Fruit fly (Drosophila melanogaster): ENCODE measurements around the gene CG6793.

CG6793 gene

DNA sequence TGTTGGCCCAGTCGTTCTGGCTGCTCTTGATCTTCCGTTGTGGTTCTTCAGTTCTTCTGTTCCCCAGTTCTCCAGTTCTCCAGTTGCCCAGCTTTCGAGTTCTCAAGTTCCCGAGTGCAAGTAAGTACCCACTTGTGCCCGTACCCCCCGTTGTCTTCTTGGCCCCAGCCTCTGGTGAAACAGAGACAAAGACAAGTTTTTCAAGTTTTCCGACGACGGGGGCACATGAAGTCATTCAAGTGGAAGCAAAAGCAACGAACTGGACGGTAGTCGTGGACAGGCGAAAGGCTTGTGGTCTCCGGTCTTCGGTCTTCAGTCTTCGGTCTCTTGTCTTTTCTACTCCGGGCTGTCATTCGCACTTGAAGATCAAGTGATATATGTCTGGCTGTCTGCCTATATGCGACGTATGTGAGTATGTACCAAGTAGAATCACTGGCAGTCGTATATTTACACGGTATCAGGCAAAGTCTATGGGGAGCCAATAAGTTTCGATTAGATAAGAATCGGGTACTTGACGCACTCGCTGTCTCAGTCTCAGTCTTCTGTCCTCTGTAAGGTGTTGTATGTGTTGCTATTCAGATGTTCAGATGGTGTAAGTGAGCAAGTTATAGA is 1.8 kb upstream of the CG6793 start:
- TF ChIP-seq Nf-YB (GFP tag; optimal IDR thresholded peaks at IDR 0.05) = peak; percentile 13
- TF ChIP-seq CG2199 (GFP tag; IDR thresholded peaks at IDR 0.05) = 0 out of 3 replicates have a peak, but pooled peaks have one; percentile 11
- peak; percentile 90 for TF ChIP-seq sug (tag; optimal IDR thresholded peaks at IDR 0.05)
- TF ChIP-seq row (GFP tag; IDR thresholded peaks at IDR 0.05) = 0 out of 3 replicates have a peak, but pooled peaks have one; percentile 16
- peak; percentile 60 for TF ChIP-seq nom (GFP tag; optimal IDR thresholded peaks at IDR 0.05)
- TF ChIP-seq Drgx (GFP tag; IDR thresholded peaks at IDR 0.05) = 0 out of 2 replicates have a peak, but pooled peaks have one; percentile 8
- peak; percentile 63 for TF ChIP-seq Deaf1 (tag; optimal IDR thresholded peaks at IDR 0.05)
- TF ChIP-seq bsh (GFP tag; optimal IDR thresholded peaks at IDR 0.05) = no peak
- peak; percentile 74 for TF ChIP-seq Med (GFP tag)
- no peak for TF ChIP-seq Antp (GFP tag; optimal IDR thresholded peaks at IDR 0.05)
- no peak for TF ChIP-seq CG6254 (GFP tag; optimal IDR thresholded peaks at IDR 0.05)
- TF ChIP-seq gt (GFP tag; IDR thresholded peaks at IDR 0.05) = no peak
- TF ChIP-seq HmgZ (tag; optimal IDR thresholded peaks at IDR 0.05) = peak; percentile 47
- TF ChIP-seq CG7963 (GFP tag; IDR thresholded peaks at IDR 0.05; ENCODE audit: partially characterized antibody) = no peak
- TF ChIP-seq cg (GFP tag; optimal IDR thresholded peaks at IDR 0.05) = peak; percentile 10
- peak; percentile 16; the same call in 1 of the 2 replicates for TF ChIP-seq chm (GFP tag; IDR thresholded peaks at IDR 0.05)
- TF ChIP-seq Sox102F (GFP tag; optimal IDR thresholded peaks at IDR 0.05) = no peak
- peak; percentile 35 for TF ChIP-seq kni (GFP tag; optimal IDR thresholded peaks at IDR 0.05)
- TF ChIP-seq D19A (tag; optimal IDR thresholded peaks at IDR 0.05) = no peak
- TF ChIP-seq mirr (GFP tag; optimal IDR thresholded peaks at IDR 0.05) = peak; percentile 29
- no peak for TF ChIP-seq CG11696 (GFP tag; IDR thresholded peaks at IDR 0.05)
- peak; percentile 92 for TF ChIP-seq grn (GFP tag; optimal IDR thresholded peaks at IDR 0.05)
- peak; percentile 33 for TF ChIP-seq CG13894 (tag; optimal IDR thresholded peaks at IDR 0.05)
- no peak for TF ChIP-seq Neu2 (GFP tag; optimal IDR thresholded peaks at IDR 0.05; ENCODE audit: borderline replicate concordance)
- TF ChIP-seq CG6854 (GFP tag; optimal IDR thresholded peaks at IDR 0.05) = no peak
- no peak for TF ChIP-seq wek (GFP tag; optimal IDR thresholded peaks at IDR 0.05)
- TF ChIP-seq NFAT (GFP tag; IDR thresholded peaks at IDR 0.05) = no peak
- TF ChIP-seq abd-A (tag; optimal IDR thresholded peaks at IDR 0.05) = no peak
- TF ChIP-seq CG10543 (GFP tag; optimal IDR thresholded peaks at IDR 0.05) = peak; percentile 10
- no peak for TF ChIP-seq PHDP (tag; optimal IDR thresholded peaks at IDR 0.05)
- peak; percentile 25 for TF ChIP-seq CG12769 (tag; optimal IDR thresholded peaks at IDR 0.05)
- TF ChIP-seq pan (optimal IDR thresholded peaks at IDR 0.05) = no peak
- TF ChIP-seq pan (GFP tag; optimal IDR thresholded peaks at IDR 0.05 in 1 of 2, IDR thresholded peaks at IDR 0.05 in 1 of 2) = no peak
- peak; percentile 19; the same call in 1 of the 2 replicates for TF ChIP-seq GATAe (GFP tag; conservative IDR thresholded peaks at IDR 0.05)
- peak; percentile 68; the same call in 1 of the 2 replicates for TF ChIP-seq crol (GFP tag; IDR thresholded peaks at IDR 0.05)
- no peak for TF ChIP-seq CG17568 (GFP tag; optimal IDR thresholded peaks at IDR 0.05)
- no peak for TF ChIP-seq nau (GFP tag; optimal IDR thresholded peaks at IDR 0.05)
- peak; percentile 78 for TF ChIP-seq D19B (GFP tag; optimal IDR thresholded peaks at IDR 0.05)
- no peak for TF ChIP-seq fd96Cb (tag; optimal IDR thresholded peaks at IDR 0.05)
- TF ChIP-seq CG6175 (GFP tag; IDR thresholded peaks at IDR 0.05) = no peak
- TF ChIP-seq lbe (GFP tag; optimal IDR thresholded peaks at IDR 0.05) = no peak
- TF ChIP-seq Pdp1 (GFP tag; optimal IDR thresholded peaks at IDR 0.05) = peak in 1 of 2 experiments; percentile 35
- no peak for TF ChIP-seq CG11695 (GFP tag; IDR thresholded peaks at IDR 0.05)
- peak; percentile 51 for TF ChIP-seq Vsx1 (GFP tag; optimal IDR thresholded peaks at IDR 0.05)
- no peak for TF ChIP-seq Spps (tag; optimal IDR thresholded peaks at IDR 0.05)
- TF ChIP-seq exex (tag; optimal IDR thresholded peaks at IDR 0.05) = peak; percentile 37
